Fruit fly (Drosophila melanogaster): ENCODE data around the gene Grip84.

Gene Grip84

dm6 chrX:19565714-19566316 lies at the start of gene Grip84, which contains the start of gene car:
Gene Grip84, minus strand, starts transcription at chrX:19565764.
Gene car, plus strand, starts transcription at chrX:19566019.
- TF ChIP-seq dsx (GFP tag; optimal IDR thresholded peaks at IDR 0.05; ENCODE audit: poor library complexity, severe bottlenecking) (no peak), ss (GFP tag; optimal IDR thresholded peaks at IDR 0.05) (no peak), pdm3 (GFP tag; optimal IDR thresholded peaks at IDR 0.05) (no peak), achi (GFP tag; optimal IDR thresholded peaks at IDR 0.05) (peak; percentile 49), CG11294 (GFP tag; IDR thresholded peaks at IDR 0.05) (peak; percentile 56; the same call in 1 of the 2 replicates), CG11762 (GFP tag; optimal IDR thresholded peaks at IDR 0.05; ENCODE audit: insufficient read depth) (no peak), Sox14 (GFP tag; optimal IDR thresholded peaks at IDR 0.05) (no peak), Hr38 (GFP tag; optimal IDR thresholded peaks at IDR 0.05) (no peak), Smox (GFP tag; optimal IDR thresholded peaks at IDR 0.05) (no peak), Hr4 (GFP tag; optimal IDR thresholded peaks at IDR 0.05) (peak; percentile 69), CG34406 (GFP tag; optimal IDR thresholded peaks at IDR 0.05) (peak; percentile 27), cyc (GFP tag; optimal IDR thresholded peaks at IDR 0.05) (peak; percentile 58), CG8119 (GFP tag; IDR thresholded peaks at IDR 0.05) (no peak), CG6808 (GFP tag; optimal IDR thresholded peaks at IDR 0.05) (no peak), svp (GFP tag) (no peak), spab (GFP tag; optimal IDR thresholded peaks at IDR 0.05) (no peak), fd59A (GFP tag; optimal IDR thresholded peaks at IDR 0.05) (peak; percentile 31), CG8632 (GFP tag; optimal IDR thresholded peaks at IDR 0.05) (no peak), Hr39 (GFP tag; optimal IDR thresholded peaks at IDR 0.05) (peak; percentile 53), CG1621 (tag; optimal IDR thresholded peaks at IDR 0.05) (no peak), Blimp-1 (GFP tag; optimal IDR thresholded peaks at IDR 0.05) (no peak), CG6792 (GFP tag; optimal IDR thresholded peaks at IDR 0.05) (no peak), CG11902 (GFP tag; optimal IDR thresholded peaks at IDR 0.05) (peak; percentile 28), CG4318 (GFP tag; optimal IDR thresholded peaks at IDR 0.05) (no peak), CG32006 (GFP tag; optimal IDR thresholded peaks at IDR 0.05) (no peak), CG9139 (GFP tag; optimal IDR thresholded peaks at IDR 0.05) (no peak), Ets21C (GFP tag; optimal IDR thresholded peaks at IDR 0.05) (peak; percentile 43), salr (GFP tag; optimal IDR thresholded peaks at IDR 0.05) (no peak), eg (GFP tag; IDR thresholded peaks at IDR 0.05) (peak; percentile 66), acj6 (GFP tag; optimal IDR thresholded peaks at IDR 0.05) (no peak), Eip93F (GFP tag; optimal IDR thresholded peaks at IDR 0.05) (no peak), Gug (GFP tag; IDR thresholded peaks at IDR 0.05) (peak; percentile 63), CG15336 (GFP tag; IDR thresholded peaks at IDR 0.05) (no peak; the same call in 1 of the 2 replicates), lz (GFP tag; optimal IDR thresholded peaks at IDR 0.05) (peak; percentile 49), CG3032 (tag; optimal IDR thresholded peaks at IDR 0.05) (peak; percentile 73), dac (GFP tag; optimal IDR thresholded peaks at IDR 0.05) (peak; percentile 41), topi (GFP tag; optimal IDR thresholded peaks at IDR 0.05) (no peak), OdsH (GFP tag; optimal IDR thresholded peaks at IDR 0.05) (no peak), CG31627 (GFP tag; optimal IDR thresholded peaks at IDR 0.05) (peak; percentile 54), CG10631 (GFP tag; optimal IDR thresholded peaks at IDR 0.05) (no peak), Lpt (GFP tag; optimal IDR thresholded peaks at IDR 0.05) (no peak), Met (GFP tag; optimal IDR thresholded peaks at IDR 0.05) (no peak), Sox102F (GFP tag; optimal IDR thresholded peaks at IDR 0.05) (no peak), CG10669 (GFP tag; optimal IDR thresholded peaks at IDR 0.05) (no peak), Sox15 (GFP tag; optimal IDR thresholded peaks at IDR 0.05) (peak; percentile 66), CG6276 (GFP tag; optimal IDR thresholded peaks at IDR 0.05) (no peak), CG8319 (GFP tag; optimal IDR thresholded peaks at IDR 0.05) (no peak), Ets96B (tag; optimal IDR thresholded peaks at IDR 0.05) (peak; percentile 51), fd85E (GFP tag; optimal IDR thresholded peaks at IDR 0.05) (no peak), esn (GFP tag; optimal IDR thresholded peaks at IDR 0.05) (peak; percentile 61), CG6854 (GFP tag; optimal IDR thresholded peaks at IDR 0.05) (no peak), Eip75B (GFP tag; optimal IDR thresholded peaks at IDR 0.05) (no peak)
